Worm (Caenorhabditis elegans): ENCODE measurements around the gene C34C12.8.

The C34C12.8 gene

DNA sequence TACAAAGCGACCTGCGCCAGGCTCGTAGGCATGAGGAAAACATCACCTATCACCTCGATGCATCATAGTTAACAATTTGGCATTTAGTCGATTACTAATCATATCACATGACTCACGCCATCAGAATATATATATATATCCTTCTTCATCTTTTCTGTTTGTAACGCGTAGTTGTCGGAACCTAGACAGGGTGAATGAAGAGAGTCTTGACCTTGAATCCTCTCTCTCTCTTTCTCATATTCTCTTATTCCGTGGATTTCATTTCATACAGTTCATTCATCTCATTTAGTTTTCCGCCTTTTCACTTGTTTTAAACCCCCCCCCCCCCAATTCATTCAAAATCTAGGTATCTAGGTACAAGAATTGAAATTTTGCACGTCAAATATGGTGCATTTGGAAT, 20.0 kb downstream of the C34C12.8 start:
- TF ChIP-seq tab-1 (GFP tag; IDR thresholded peaks at IDR 0.05) (no peak), klf-2 (GFP tag; conservative IDR thresholded peaks at IDR 0.05) (no peak), ztf-23 (GFP tag; IDR thresholded peaks at IDR 0.05) (no peak), ref-1 (GFP tag; conservative IDR thresholded peaks at IDR 0.05) (no peak)

- TF ChIP-seq ztf-23 (GFP tag; IDR thresholded peaks at IDR 0.05) (no peak), cog-1 (tag; optimal IDR thresholded peaks at IDR 0.05) (no peak), ztf-29 (GFP tag; IDR thresholded peaks at IDR 0.05) (no peak), ref-1 (GFP tag; conservative IDR thresholded peaks at IDR 0.05) (no peak), med-1 (GFP tag; optimal IDR thresholded peaks at IDR 0.05; ENCODE audit: insufficient read depth) (no peak), flt-1 (GFP tag; IDR thresholded peaks at IDR 0.05) (no peak), T22C8.4 (GFP tag; IDR thresholded peaks at IDR 0.05) (no peak), klf-2 (GFP tag; conservative IDR thresholded peaks at IDR 0.05) (no peak), tab-1 (GFP tag; IDR thresholded peaks at IDR 0.05) (no peak)
Observed at ce11 chrIII:3480950-3481349, 20.7 kb downstream of the C34C12.8 start.

DNA sequence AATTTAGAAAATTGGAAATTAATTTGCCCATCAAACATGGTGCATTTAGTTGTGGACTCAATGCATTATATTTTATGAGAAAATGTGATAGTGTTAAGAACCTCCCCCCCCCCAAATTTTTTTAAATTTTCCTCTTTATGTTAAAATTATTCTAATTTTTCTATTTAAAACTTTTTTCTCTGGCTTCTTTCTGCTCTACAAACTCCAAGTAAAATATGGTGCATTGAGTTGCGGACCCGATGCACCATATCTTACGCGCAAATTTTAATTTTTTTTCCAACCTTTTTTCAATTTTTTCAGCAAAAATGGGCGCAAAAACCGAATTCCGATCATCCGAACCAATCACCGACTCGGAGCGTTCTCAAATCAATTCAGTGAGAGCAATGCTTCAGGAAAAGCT, 22.1 kb downstream of the C34C12.8 start, which contains the start of gene C34C12.6:
C34C12.6 (plus strand) TSS at position 301 of the 400 bp plus-strand sequence.
- TF ChIP-seq ztf-29 (GFP tag; IDR thresholded peaks at IDR 0.05) (no peak), flt-1 (GFP tag; IDR thresholded peaks at IDR 0.05) (no peak), T22C8.4 (GFP tag; IDR thresholded peaks at IDR 0.05) (no peak), klf-2 (GFP tag; conservative IDR thresholded peaks at IDR 0.05) (no peak), ztf-23 (GFP tag; IDR thresholded peaks at IDR 0.05) (no peak), ref-1 (GFP tag; conservative IDR thresholded peaks at IDR 0.05) (no peak), tab-1 (GFP tag; IDR thresholded peaks at IDR 0.05) (no peak), cog-1 (tag; optimal IDR thresholded peaks at IDR 0.05) (no peak), med-1 (GFP tag; optimal IDR thresholded peaks at IDR 0.05; ENCODE audit: insufficient read depth) (no peak)

ce11 chrIII:3484995-3485394, 24.8 kb downstream of the C34C12.8 start:
- TF ChIP-seq T22C8.4 (GFP tag; IDR thresholded peaks at IDR 0.05) (no peak), med-1 (GFP tag; optimal IDR thresholded peaks at IDR 0.05; ENCODE audit: insufficient read depth) (no peak), klf-2 (GFP tag; conservative IDR thresholded peaks at IDR 0.05) (no peak), ref-1 (GFP tag; conservative IDR thresholded peaks at IDR 0.05) (no peak), ztf-23 (GFP tag; IDR thresholded peaks at IDR 0.05) (no peak), cog-1 (tag; optimal IDR thresholded peaks at IDR 0.05) (no peak), flt-1 (GFP tag; IDR thresholded peaks at IDR 0.05) (no peak), tab-1 (GFP tag; IDR thresholded peaks at IDR 0.05) (no peak), ztf-29 (GFP tag; IDR thresholded peaks at IDR 0.05) (no peak)

ce11 chrIII:3486055-3486454, 25.8 kb downstream of the C34C12.8 start:
- TF ChIP-seq tab-1 (GFP tag; IDR thresholded peaks at IDR 0.05) (no peak), med-1 (GFP tag; optimal IDR thresholded peaks at IDR 0.05; ENCODE audit: insufficient read depth) (no peak), ztf-23 (GFP tag; IDR thresholded peaks at IDR 0.05) (no peak), cog-1 (tag; optimal IDR thresholded peaks at IDR 0.05) (no peak), klf-2 (GFP tag; conservative IDR thresholded peaks at IDR 0.05) (no peak), T22C8.4 (GFP tag; IDR thresholded peaks at IDR 0.05) (no peak), flt-1 (GFP tag; IDR thresholded peaks at IDR 0.05) (no peak), ztf-29 (GFP tag; IDR thresholded peaks at IDR 0.05) (no peak), ref-1 (GFP tag; conservative IDR thresholded peaks at IDR 0.05) (no peak)

DNA sequence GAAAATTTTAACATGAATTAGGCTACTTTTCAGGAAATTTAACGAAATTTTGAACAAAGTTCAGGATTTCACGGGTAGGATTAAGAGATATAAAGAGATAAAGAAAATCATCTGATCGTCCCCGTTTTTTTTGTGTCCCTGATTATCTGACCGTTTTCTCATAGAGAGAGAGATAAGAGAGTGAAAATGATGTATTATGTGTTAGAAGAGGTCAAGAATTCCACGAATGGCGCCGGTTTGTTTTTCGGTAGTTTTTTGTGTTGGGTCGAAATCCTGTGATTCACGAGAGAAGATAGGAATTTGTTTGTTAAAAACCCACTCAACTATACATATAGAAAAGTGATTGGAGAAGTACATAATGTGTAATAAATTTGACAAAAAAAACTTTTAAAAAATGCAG, 26.9 kb downstream of the C34C12.8 start:
- TF ChIP-seq med-1 (GFP tag; optimal IDR thresholded peaks at IDR 0.05; ENCODE audit: insufficient read depth) (no peak), ref-1 (GFP tag; conservative IDR thresholded peaks at IDR 0.05) (no peak), ztf-29 (GFP tag; IDR thresholded peaks at IDR 0.05) (no peak), flt-1 (GFP tag; IDR thresholded peaks at IDR 0.05) (no peak), ztf-23 (GFP tag; IDR thresholded peaks at IDR 0.05) (no peak), cog-1 (tag; optimal IDR thresholded peaks at IDR 0.05) (no peak), T22C8.4 (GFP tag; IDR thresholded peaks at IDR 0.05) (no peak), tab-1 (GFP tag; IDR thresholded peaks at IDR 0.05) (no peak), klf-2 (GFP tag; conservative IDR thresholded peaks at IDR 0.05) (no peak)

ce11 chrIII:3488224-3488623, 28.0 kb downstream of the C34C12.8 start, which contains the start of gene C34C12.7:
C34C12.7 (minus strand) TSS chrIII:3488341.
- TF ChIP-seq klf-2 (GFP tag; conservative IDR thresholded peaks at IDR 0.05), result no peak
- no peak for TF ChIP-seq tab-1 (GFP tag; IDR thresholded peaks at IDR 0.05)
- no peak for TF ChIP-seq flt-1 (GFP tag; IDR thresholded peaks at IDR 0.05)
- no peak for TF ChIP-seq cog-1 (tag; optimal IDR thresholded peaks at IDR 0.05)
- no peak for TF ChIP-seq ztf-29 (GFP tag; IDR thresholded peaks at IDR 0.05)
- no peak for TF ChIP-seq ref-1 (GFP tag; conservative IDR thresholded peaks at IDR 0.05)
- no peak for TF ChIP-seq ztf-23 (GFP tag; IDR thresholded peaks at IDR 0.05)
- no peak for TF ChIP-seq med-1 (GFP tag; optimal IDR thresholded peaks at IDR 0.05; ENCODE audit: insufficient read depth)
- no peak for TF ChIP-seq T22C8.4 (GFP tag; IDR thresholded peaks at IDR 0.05)

- TF ChIP-seq med-1 (GFP tag; optimal IDR thresholded peaks at IDR 0.05; ENCODE audit: insufficient read depth), result no peak
- TF ChIP-seq ref-1 (GFP tag; conservative IDR thresholded peaks at IDR 0.05), result no peak
- no peak for TF ChIP-seq ztf-29 (GFP tag; IDR thresholded peaks at IDR 0.05)
- TF ChIP-seq tab-1 (GFP tag; IDR thresholded peaks at IDR 0.05), result no peak
- TF ChIP-seq T22C8.4 (GFP tag; IDR thresholded peaks at IDR 0.05), result no peak
- no peak for TF ChIP-seq klf-2 (GFP tag; conservative IDR thresholded peaks at IDR 0.05)
- TF ChIP-seq ztf-23 (GFP tag; IDR thresholded peaks at IDR 0.05), result no peak
- no peak for TF ChIP-seq flt-1 (GFP tag; IDR thresholded peaks at IDR 0.05)
- TF ChIP-seq cog-1 (tag; optimal IDR thresholded peaks at IDR 0.05), result no peak
Observed at ce11 chrIII:3493138-3493537, 32.9 kb downstream of the C34C12.8 start, which contains the start of gene gly-14. gly-14 (minus strand) TSS chrIII:3493238.

ce11 chrIII:3498957-3499356, 38.8 kb downstream of the C34C12.8 start, which contains the start of gene M01F1.9:
M01F1.9 (minus strand) TSS chrIII:3499057.
- TF ChIP-seq med-1 (GFP tag; optimal IDR thresholded peaks at IDR 0.05; ENCODE audit: insufficient read depth), result no peak
- no peak for TF ChIP-seq ref-1 (GFP tag; conservative IDR thresholded peaks at IDR 0.05)
- TF ChIP-seq flt-1 (GFP tag; IDR thresholded peaks at IDR 0.05), result no peak
- TF ChIP-seq cog-1 (tag; optimal IDR thresholded peaks at IDR 0.05), result no peak
- no peak for TF ChIP-seq tab-1 (GFP tag; IDR thresholded peaks at IDR 0.05)
- no peak for TF ChIP-seq klf-2 (GFP tag; conservative IDR thresholded peaks at IDR 0.05)
- TF ChIP-seq ztf-29 (GFP tag; IDR thresholded peaks at IDR 0.05), result no peak
- no peak for TF ChIP-seq ztf-23 (GFP tag; IDR thresholded peaks at IDR 0.05)
- TF ChIP-seq T22C8.4 (GFP tag; IDR thresholded peaks at IDR 0.05), result no peak

- TF ChIP-seq cog-1 (tag; optimal IDR thresholded peaks at IDR 0.05), result peak; percentile 97
- peak; percentile 89 for TF ChIP-seq ztf-29 (GFP tag; IDR thresholded peaks at IDR 0.05)
- TF ChIP-seq tab-1 (GFP tag; IDR thresholded peaks at IDR 0.05), result peak; percentile 91
- TF ChIP-seq flt-1 (GFP tag; IDR thresholded peaks at IDR 0.05), result peak; percentile 97
- peak; percentile 93 for TF ChIP-seq T22C8.4 (GFP tag; IDR thresholded peaks at IDR 0.05)
- no peak for TF ChIP-seq med-1 (GFP tag; optimal IDR thresholded peaks at IDR 0.05; ENCODE audit: insufficient read depth)
- peak; percentile 99 for TF ChIP-seq klf-2 (GFP tag; conservative IDR thresholded peaks at IDR 0.05)
- TF ChIP-seq ref-1 (GFP tag; conservative IDR thresholded peaks at IDR 0.05), result peak; percentile 94
- peak; percentile 97 for TF ChIP-seq ztf-23 (GFP tag; IDR thresholded peaks at IDR 0.05)
Observed at ce11 chrIII:3499850-3500249, 39.6 kb downstream of the C34C12.8 start.

Measured in whole organism, midembryonic.